Fruit fly (Drosophila melanogaster) whole organism, embryonic: ENCODE results near the gene CG2898.

Source experiments
- Adf1 ChIP-seq: fragments of 200-800 bp; sonication (Bioruptor generic); IDR thresholded peaks from 2 replicates; pipeline ENCODE4 v1.3.6; 2022; ENCODE audit warnings: missing biosample characterization, missing genetic modification characterization
- Blimp-1 ChIP-seq: fragments of 200-800 bp; sonication (Bioruptor generic); optimal IDR thresholded peaks from 3 replicates; lab custom pipeline; 2018; ENCODE audit warnings: missing biosample characterization, missing genetic modification characterization, mild to moderate bottlenecking, moderate library complexity, missing genetic modification reagents
- CG10267 ChIP-seq: fragments of 200-800 bp; sonication (Bioruptor generic); optimal IDR thresholded peaks from 2 replicates; lab custom pipeline; 2018; ENCODE audit warnings: missing biosample characterization, mild to moderate bottlenecking, missing genetic modification characterization, moderate library complexity
- CG11504 ChIP-seq: fragments of 200-800 bp; sonication (Bioruptor generic); optimal IDR thresholded peaks from 3 replicates; lab custom pipeline; 2019; ENCODE audit warnings: missing biosample characterization, mild to moderate bottlenecking, missing genetic modification characterization, moderate library complexity
- CG11695 ChIP-seq: fragments of 200-800 bp; sonication (Bioruptor generic); IDR thresholded peaks from 3 replicates; pipeline ENCODE4 v1.3.6; 2022; ENCODE audit warnings: missing biosample characterization, missing genetic modification characterization
- CG12219 ChIP-seq: fragments of 200-800 bp; sonication (Bioruptor generic); optimal IDR thresholded peaks from 3 replicates; lab custom pipeline; 2018; ENCODE audit warnings: missing biosample characterization, mild to moderate bottlenecking, missing genetic modification characterization
- CG14014 ChIP-seq: fragments of 200-800 bp; sonication (Bioruptor generic); IDR thresholded peaks from 2 replicates; pipeline ENCODE4 v1.3.6; 2022; ENCODE audit warnings: missing biosample characterization, missing genetic modification characterization
- CG15073 ChIP-seq: fragments of 200-800 bp; sonication (Bioruptor generic); optimal IDR thresholded peaks from 2 replicates; lab custom pipeline; 2016; ENCODE audit warnings: missing biosample characterization, missing genetic modification characterization
- CG1602 ChIP-seq: fragments of 200-800 bp; sonication (Bioruptor generic); optimal IDR thresholded peaks from 3 replicates; lab custom pipeline; 2016; ENCODE audit warnings: missing biosample characterization, missing genetic modification characterization
- CG16815 ChIP-seq: fragments of 200-800 bp; sonication (Bioruptor generic); optimal IDR thresholded peaks from 3 replicates; lab custom pipeline; 2017; ENCODE audit warnings: missing biosample characterization, mild to moderate bottlenecking, missing genetic modification characterization
- CG17568 ChIP-seq: fragments of 200-800 bp; sonication (Bioruptor generic); optimal IDR thresholded peaks from 2 replicates; lab custom pipeline; 2018; ENCODE audit warnings: missing biosample characterization, mild to moderate bottlenecking, missing genetic modification characterization, moderate library complexity
- CG17912 ChIP-seq: fragments of 200-800 bp; sonication (Bioruptor generic); optimal IDR thresholded peaks from 2 replicates; lab custom pipeline; 2018; ENCODE audit warnings: missing biosample characterization, mild to moderate bottlenecking, missing genetic modification characterization
- CG30431 ChIP-seq: fragments of 200-800 bp; sonication (Bioruptor generic); optimal IDR thresholded peaks from 2 replicates; lab custom pipeline; 2017; ENCODE audit warnings: missing biosample characterization, missing genetic modification characterization
- CG4424 ChIP-seq: fragments of 200-800 bp; sonication (Bioruptor generic); optimal IDR thresholded peaks from 3 replicates; lab custom pipeline; 2016; ENCODE audit warnings: missing biosample characterization, missing genetic modification characterization
- CG7556 ChIP-seq: fragments of 200-800 bp; sonication (Bioruptor generic); optimal IDR thresholded peaks from 2 replicates; lab custom pipeline; 2017; ENCODE audit warnings: missing biosample characterization, mild to moderate bottlenecking, missing genetic modification characterization
- CG8290 ChIP-seq, 3 experiments: fragments of 200-800 bp; sonication (Bioruptor generic); optimal IDR thresholded peaks; 2 replicates each; lab custom pipeline; 2016 to 2019; ENCODE audit warnings: missing biosample characterization in 3 of 3, missing genetic modification characterization in 3 of 3, mild to moderate bottlenecking in 2 of 3, moderate library complexity in 1 of 3
- CG9932 ChIP-seq: fragments of 200-800 bp; sonication (Bioruptor generic); IDR thresholded peaks from 2 replicates; pipeline ENCODE4 v1.3.6; 2022; ENCODE audit warnings: missing biosample characterization, missing genetic modification characterization
- Camta ChIP-seq: fragments of 200-800 bp; sonication (Bioruptor generic); optimal IDR thresholded peaks from 2 replicates; lab custom pipeline; 2016; ENCODE audit warnings: missing biosample characterization, missing genetic modification characterization
- Dek ChIP-seq: fragments of 200-800 bp; sonication (Bioruptor generic); optimal IDR thresholded peaks from 3 replicates; lab custom pipeline; 2019; ENCODE audit warnings: missing biosample characterization, mild to moderate bottlenecking, missing genetic modification characterization, moderate library complexity
- Doc3 ChIP-seq: fragments of 200-800 bp; sonication (Bioruptor generic); IDR thresholded peaks from 3 replicates; pipeline ENCODE4 v1.3.6; 2022; ENCODE audit warnings: missing biosample characterization, missing genetic modification characterization; ENCODE audit not compliant: partially characterized antibody
- E2f1 ChIP-seq: fragments of 200-800 bp; sonication (Bioruptor generic); IDR thresholded peaks from 2 replicates; pipeline ENCODE4 v1.3.6; 2022; ENCODE audit warnings: missing biosample characterization, missing genetic modification characterization
- HLH4C ChIP-seq: fragments of 200-800 bp; sonication (Bioruptor generic); IDR thresholded peaks from 3 replicates; pipeline ENCODE4 v1.3.6; 2022; ENCODE audit warnings: missing biosample characterization, missing genetic modification characterization; ENCODE audit not compliant: partially characterized antibody
- Hmr ChIP-seq: fragments of 200-800 bp; sonication (Bioruptor generic); optimal IDR thresholded peaks from 3 replicates; lab custom pipeline; 2017; ENCODE audit warnings: mild to moderate bottlenecking, missing biosample characterization, missing genetic modification reagents, missing genetic modification characterization
- Jarid2 ChIP-seq: fragments of 200-800 bp; sonication (Bioruptor generic); optimal IDR thresholded peaks from 3 replicates; lab custom pipeline; 2017; ENCODE audit warnings: mild to moderate bottlenecking, missing biosample characterization, missing genetic modification reagents, missing genetic modification characterization
- Lhr ChIP-seq: fragments of 200-800 bp; sonication (Bioruptor generic); optimal IDR thresholded peaks from 3 replicates; lab custom pipeline; 2017; ENCODE audit warnings: mild to moderate bottlenecking, missing biosample characterization, missing genetic modification reagents, missing genetic modification characterization
- Lim3 ChIP-seq: fragments of 200-800 bp; sonication (Bioruptor generic); IDR thresholded peaks from 2 replicates; pipeline ENCODE4 v1.3.6; 2022; ENCODE audit warnings: missing biosample characterization, missing genetic modification characterization
- Lpt ChIP-seq: fragments of >200 bp; optimal IDR thresholded peaks from 2 replicates; lab custom pipeline; 2018; ENCODE audit warnings: missing biosample characterization, missing genetic modification characterization
- Mrtf ChIP-seq: fragments of 200-800 bp; sonication (Bioruptor generic); IDR thresholded peaks from 3 replicates; pipeline ENCODE4 v1.3.6; 2022; ENCODE audit warnings: missing biosample characterization, missing genetic modification characterization
- Oli ChIP-seq: fragments of 200-800 bp; sonication (Bioruptor generic); optimal IDR thresholded peaks from 2 replicates; lab custom pipeline; 2018; ENCODE audit warnings: missing biosample characterization, mild to moderate bottlenecking, missing genetic modification characterization, moderate library complexity
- Opbp ChIP-seq: fragments of 200-800 bp; sonication (Bioruptor generic); IDR thresholded peaks from 3 replicates; pipeline ENCODE4 v1.3.6; 2022; ENCODE audit warnings: missing biosample characterization, missing genetic modification characterization; ENCODE audit not compliant: partially characterized antibody
- Pdp1 ChIP-seq, 2 experiments: fragments of 200-800 bp; sonication (Bioruptor generic); optimal IDR thresholded peaks; 3 replicates each; lab custom pipeline; 2016; ENCODE audit warnings: missing biosample characterization in 2 of 2, missing genetic modification characterization in 2 of 2, mild to moderate bottlenecking in 1 of 2, moderate library complexity in 1 of 2
- Poxn ChIP-seq: fragments of 200-800 bp; sonication (Bioruptor generic); IDR thresholded peaks from 2 replicates; pipeline ENCODE4 v1.3.6; 2022; ENCODE audit warnings: missing biosample characterization, missing genetic modification characterization
- Rfx ChIP-seq: fragments of 200-800 bp; sonication (Bioruptor generic); IDR thresholded peaks from 2 replicates; pipeline ENCODE4 v1.3.6; 2022; ENCODE audit warnings: missing biosample characterization, missing genetic modification characterization
- Tbp ChIP-seq: fragments of >200 bp; optimal IDR thresholded peaks from 2 replicates; lab custom pipeline; 2018; ENCODE audit warnings: missing biosample characterization, missing genetic modification characterization
- Xbp1 ChIP-seq: fragments of 200-800 bp; sonication (Bioruptor generic); optimal IDR thresholded peaks from 3 replicates; lab custom pipeline; 2016; ENCODE audit warnings: missing biosample characterization, mild to moderate bottlenecking, missing genetic modification characterization
- abd-A ChIP-seq: fragments of 200-800 bp; sonication (Bioruptor generic); optimal IDR thresholded peaks from 3 replicates; lab custom pipeline; 2019; ENCODE audit warnings: missing biosample characterization, mild to moderate bottlenecking, missing genetic modification characterization, moderate library complexity
- ato ChIP-seq: fragments of 200-800 bp; sonication (Bioruptor generic); IDR thresholded peaks from 2 replicates; pipeline ENCODE4 v1.3.6; 2022; ENCODE audit warnings: missing biosample characterization, missing genetic modification characterization; ENCODE audit not compliant: partially characterized antibody
- chm ChIP-seq: fragments of 200-800 bp; sonication (Bioruptor generic); IDR thresholded peaks from 2 replicates; pipeline ENCODE4 v1.3.6; 2022; ENCODE audit warnings: missing biosample characterization, missing genetic modification characterization
- crc ChIP-seq: fragments of 200-800 bp; sonication (Bioruptor generic); optimal IDR thresholded peaks from 2 replicates; lab custom pipeline; 2016; ENCODE audit warnings: missing biosample characterization, missing genetic modification characterization
- croc ChIP-seq: fragments of 200-800 bp; sonication (Bioruptor generic); conservative IDR thresholded peaks from 3 replicates; pipeline ENCODE4 v1.3.6; 2022; ENCODE audit warnings: missing biosample characterization, missing genetic modification characterization
- gcm2 ChIP-seq: fragments of 200-800 bp; sonication (Bioruptor generic); optimal IDR thresholded peaks from 2 replicates; lab custom pipeline; 2016; ENCODE audit warnings: missing biosample characterization, missing genetic modification characterization
- inv ChIP-seq: fragments of 200-800 bp; sonication (Bioruptor generic); IDR thresholded peaks from 2 replicates; pipeline ENCODE4 v1.3.6; 2022; ENCODE audit warnings: missing biosample characterization, missing genetic modification characterization; ENCODE audit not compliant: partially characterized antibody
- klu ChIP-seq: fragments of 200-800 bp; sonication (Bioruptor generic); IDR thresholded peaks from 2 replicates; pipeline ENCODE4 v1.3.6; 2022; ENCODE audit warnings: missing biosample characterization, missing genetic modification characterization
- nerfin-1 ChIP-seq: fragments of 200-800 bp; sonication (Bioruptor generic); optimal IDR thresholded peaks from 3 replicates; lab custom pipeline; 2019; ENCODE audit warnings: missing biosample characterization, mild to moderate bottlenecking, missing genetic modification characterization, moderate library complexity
- nom ChIP-seq: fragments of 200-800 bp; sonication (Bioruptor generic); optimal IDR thresholded peaks from 2 replicates; lab custom pipeline; 2017; ENCODE audit warnings: missing biosample characterization, missing genetic modification characterization, mild to moderate bottlenecking, moderate library complexity, missing genetic modification reagents
- phol ChIP-seq: fragments of 200-800 bp; sonication (Bioruptor generic); optimal IDR thresholded peaks from 3 replicates; lab custom pipeline; 2018; ENCODE audit warnings: missing biosample characterization, mild to moderate bottlenecking, missing genetic modification characterization, moderate library complexity
- pita ChIP-seq: fragments of 200-800 bp; sonication (Bioruptor generic); optimal IDR thresholded peaks from 2 replicates; lab custom pipeline; 2017; ENCODE audit warnings: missing biosample characterization, mild to moderate bottlenecking, missing genetic modification characterization
- pnt ChIP-seq: fragments of 200-800 bp; sonication (Bioruptor generic); optimal IDR thresholded peaks from 3 replicates; lab custom pipeline; 2016; ENCODE audit warnings: missing biosample characterization, missing genetic modification characterization
- row ChIP-seq: fragments of 200-800 bp; sonication (Bioruptor generic); IDR thresholded peaks from 3 replicates; pipeline ENCODE4 v1.3.6; 2022; ENCODE audit warnings: missing biosample characterization, missing genetic modification characterization
- salm ChIP-seq: fragments of 200-800 bp; sonication (Bioruptor generic); optimal IDR thresholded peaks from 2 replicates; lab custom pipeline; 2018; ENCODE audit warnings: missing biosample characterization, mild to moderate bottlenecking, missing genetic modification characterization

CG2898 gene

DNA sequence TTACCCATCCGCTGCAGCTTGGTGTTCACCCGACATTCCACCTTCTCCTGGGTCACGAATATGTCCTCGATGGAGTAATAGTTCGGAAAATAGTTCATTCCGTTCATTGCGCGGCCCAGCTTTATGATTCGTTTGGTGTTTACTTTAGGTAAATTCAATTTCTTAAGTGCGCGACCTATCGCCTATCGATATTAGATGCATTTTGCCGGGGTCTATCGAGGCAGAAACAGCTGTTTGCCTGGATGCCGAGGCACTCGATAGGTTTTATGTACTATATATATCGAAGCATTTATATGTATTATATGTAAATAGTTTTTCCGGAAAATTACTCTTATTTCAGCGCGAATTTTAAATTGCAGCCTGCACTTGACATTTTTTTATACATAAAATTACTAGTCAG is 9.8 kb downstream of the CG2898 start (continued):
- TF ChIP-seq CG8290 (GFP tag; optimal IDR thresholded peaks at IDR 0.05; lab: Kevin White, UChicago) (no peak), CG8290 (tag; optimal IDR thresholded peaks at IDR 0.05; lab: Kevin White, UChicago) (no peak), CG15073 (GFP tag; lab: Kevin White, UChicago) (no peak), klu (GFP tag; lab: Robert Waterston, UW) (no peak), Tbp (GFP tag; lab: Kevin White, UChicago) (no peak), Pdp1 (GFP tag; optimal IDR thresholded peaks at IDR 0.05; lab: Kevin White, UChicago) (no peak), CG11695 (GFP tag; lab: Robert Waterston, UW) (no peak), abd-A (tag; lab: Kevin White, UChicago) (no peak), E2f1 (GFP tag; lab: Robert Waterston, UW) (no peak), CG30431 (GFP tag; lab: Kevin White, UChicago) (no peak), Doc3 (peak; percentile 49), CG14014 (GFP tag; lab: Robert Waterston, UW) (no peak), croc (GFP tag; lab: Robert Waterston, UW) (no peak), CG9932 (GFP tag; lab: Robert Waterston, UW) (no peak), Poxn (GFP tag; lab: Robert Waterston, UW) (no peak), CG11504 (tag; lab: Kevin White, UChicago) (no peak), Oli (tag; lab: Kevin White, UChicago) (no peak), CG7556 (GFP tag; lab: Kevin White, UChicago) (no peak), HLH4C (GFP tag; lab: Robert Waterston, UW) (peak; percentile 76), CG17912 (GFP tag; lab: Kevin White, UChicago) (no peak), row (GFP tag; lab: Robert Waterston, UW) (no peak), Hmr (GFP tag; lab: Kevin White, UChicago) (no peak), Rfx (no peak), Camta (no peak), Adf1 (GFP tag; lab: Robert Waterston, UW) (no peak), Lpt (GFP tag; lab: Kevin White, UChicago) (no peak)

DNA sequence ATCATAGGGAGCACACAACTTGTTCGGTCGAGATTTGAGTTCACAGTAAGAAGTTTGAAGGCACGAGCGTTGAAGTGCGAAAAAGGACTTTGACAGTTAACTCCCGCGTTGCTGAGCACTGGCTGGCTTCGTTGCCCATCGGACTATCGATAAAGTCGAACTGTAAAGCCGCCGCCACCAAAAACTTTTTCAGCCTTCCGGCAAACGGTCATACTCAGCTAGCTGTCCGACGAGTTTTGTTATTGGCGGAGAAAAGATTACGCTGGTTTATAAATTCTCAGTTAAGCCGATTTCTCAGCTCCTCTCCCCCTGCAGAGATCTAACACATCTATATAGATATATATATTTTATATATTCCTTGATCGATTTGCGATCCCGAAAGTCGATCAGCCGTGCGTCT is 10.6 kb downstream of the CG2898 start, which contains the start of the genes Psf3 and flw:
Gene Psf3 (minus strand): TSS at position 105 of the 400 bp plus-strand sequence.
Gene flw (plus strand): TSS at position 204 of the 400 bp plus-strand sequence.
- no peak for TF ChIP-seq CG12219 (GFP tag; lab: Kevin White, UChicago)
- TF ChIP-seq Dek: no peak
- no peak for TF ChIP-seq CG16815 (GFP tag; lab: Kevin White, UChicago)
- TF ChIP-seq phol (tag; lab: Kevin White, UChicago): peak; percentile 29
- TF ChIP-seq ato (GFP tag; lab: Robert Waterston, UW): peak; percentile 78
- TF ChIP-seq Lhr (GFP tag; lab: Kevin White, UChicago): no peak
- peak; percentile 22 for TF ChIP-seq Xbp1 (GFP tag; lab: Kevin White, UChicago)
- TF ChIP-seq pita: no peak
- no peak; the same call in 1 of the 2 replicates for TF ChIP-seq chm
- TF ChIP-seq Lim3 (GFP tag; lab: Robert Waterston, UW): no peak
- peak; percentile 15 for TF ChIP-seq nom (GFP tag; lab: Kevin White, UChicago)
- TF ChIP-seq Mrtf: no peak
- TF ChIP-seq CG10267 (tag; lab: Kevin White, UChicago): peak; percentile 85
- TF ChIP-seq inv: peak; percentile 55; the same call in 1 of the 2 replicates
- TF ChIP-seq pnt (GFP tag; lab: Kevin White, UChicago): no peak
- TF ChIP-seq crc (GFP tag; lab: Kevin White, UChicago): no peak
- no peak for TF ChIP-seq salm (tag; lab: Kevin White, UChicago)
- TF ChIP-seq CG1602 (GFP tag; lab: Kevin White, UChicago): no peak
- TF ChIP-seq Rfx: peak; percentile 61
- TF ChIP-seq CG17568 (GFP tag; lab: Kevin White, UChicago): no peak
- TF ChIP-seq Jarid2: peak; percentile 52
- TF ChIP-seq CG4424 (GFP tag; lab: Kevin White, UChicago): peak; percentile 14
- no peak for TF ChIP-seq gcm2 (GFP tag; lab: Kevin White, UChicago)
- no peak for TF ChIP-seq nerfin-1
- no peak for TF ChIP-seq Blimp-1
- TF ChIP-seq Opbp (GFP tag; lab: Robert Waterston, UW): peak; percentile 72; the same call in 2 of the 3 replicates
